Worm (Caenorhabditis elegans) whole organism, L3 larva: ENCODE data around the gene C26E6.12.
A peak's percentile ranks its signal among the peaks of the same experiment; 100 is the strongest.

Experiments used
- R02D3.7 ChIP-seq: fragments of 150-350 bp; optimal IDR thresholded peaks from 2 replicates; lab custom pipeline; 2014; ENCODE audit warnings: missing biosample characterization, missing genetic modification characterization
- ZK546.5 ChIP-seq: sonication (generic microtip); optimal IDR thresholded peaks from 2 replicates; lab custom pipeline; 2017; ENCODE audit warnings: missing biosample characterization, missing genetic modification characterization
- aly-2 ChIP-seq: fragments of 150-350 bp; optimal IDR thresholded peaks from 2 replicates; lab custom pipeline; 2014; ENCODE audit warnings: missing biosample characterization, missing genetic modification characterization
- ama-1 ChIP-seq: fragments of 150-350 bp; optimal IDR thresholded peaks from 2 replicates; lab custom pipeline; 2018
- ceh-16 ChIP-seq: sonication (generic microtip); optimal IDR thresholded peaks from 2 replicates; lab custom pipeline; 2017; ENCODE audit warnings: missing biosample characterization, missing genetic modification characterization
- ceh-28 ChIP-seq: fragments of 150-350 bp; optimal IDR thresholded peaks from 2 replicates; lab custom pipeline; 2014; ENCODE audit warnings: missing biosample characterization, missing genetic modification reagents, missing genetic modification characterization
- ceh-82 ChIP-seq: fragments of 150-350 bp; optimal IDR thresholded peaks from 2 replicates; lab custom pipeline; 2014; ENCODE audit warnings: missing biosample characterization, missing genetic modification characterization
- daf-12 ChIP-seq: fragments of 150-350 bp; optimal IDR thresholded peaks from 2 replicates; lab custom pipeline; 2014; ENCODE audit warnings: missing biosample characterization, missing genetic modification reagents, missing genetic modification characterization
- egl-27 ChIP-seq: sonication (generic microtip); optimal IDR thresholded peaks from 4 replicates; lab custom pipeline; 2017; ENCODE audit warnings: missing biosample characterization, missing genetic modification reagents, missing genetic modification characterization
- egl-5 ChIP-seq: fragments of 150-350 bp; optimal IDR thresholded peaks from 2 replicates; lab custom pipeline; 2017; ENCODE audit warnings: missing biosample characterization, missing genetic modification reagents, missing genetic modification characterization, inconsistent platforms
- elt-1 ChIP-seq: fragments of 150-350 bp; optimal IDR thresholded peaks from 2 replicates; lab custom pipeline; 2014; ENCODE audit warnings: missing biosample characterization, missing genetic modification characterization
- elt-2 ChIP-seq: sonication (generic microtip); optimal IDR thresholded peaks from 2 replicates; lab custom pipeline; 2016; ENCODE audit warnings: missing genetic modification reagents, mild to moderate bottlenecking, missing genetic modification characterization, missing compliant biosample characterization
- eor-1 ChIP-seq, 2 experiments: fragments of 150-350 bp; optimal IDR thresholded peaks; 2 replicates each; lab custom pipeline; 2014 to 2018; ENCODE audit warnings: missing biosample characterization in 2 of 2, missing genetic modification characterization in 2 of 2
- hmg-11 ChIP-seq: sonication (generic microtip); optimal IDR thresholded peaks from 2 replicates; lab custom pipeline; 2016; ENCODE audit warnings: missing genetic modification characterization, missing compliant biosample characterization
- jun-1 ChIP-seq: fragments of 150-350 bp; optimal IDR thresholded peaks from 2 replicates; lab custom pipeline; 2014; ENCODE audit warnings: missing biosample characterization, missing genetic modification reagents, missing genetic modification characterization
- lin-15B ChIP-seq: fragments of 150-350 bp; optimal IDR thresholded peaks from 2 replicates; lab custom pipeline; 2014; ENCODE audit warnings: missing biosample characterization, missing genetic modification characterization
- lin-39 ChIP-seq: fragments of 150-350 bp; optimal IDR thresholded peaks from 2 replicates; lab custom pipeline; 2018; ENCODE audit warnings: missing biosample characterization, missing genetic modification reagents, missing genetic modification characterization
- lsy-12 ChIP-seq: sonication (generic microtip); optimal IDR thresholded peaks from 2 replicates; lab custom pipeline; 2016; ENCODE audit warnings: mild to moderate bottlenecking, missing genetic modification characterization, missing compliant biosample characterization
- mdl-1 ChIP-seq: fragments of 150-350 bp; optimal IDR thresholded peaks from 2 replicates; lab custom pipeline; 2014; ENCODE audit warnings: missing biosample characterization, missing genetic modification characterization
- mml-1 ChIP-seq: fragments of 150-350 bp; sonication (generic microtip); optimal IDR thresholded peaks from 3 replicates; lab custom pipeline; 2014; ENCODE audit warnings: missing biosample characterization, missing genetic modification characterization
- nfya-1 ChIP-seq: sonication (generic microtip); optimal IDR thresholded peaks from 2 replicates; lab custom pipeline; 2017; ENCODE audit warnings: missing genetic modification characterization, mild to moderate bottlenecking, missing compliant biosample characterization, antibody characterized with exemption, moderate library complexity; ENCODE audit not compliant: insufficient read depth
- nhr-11 ChIP-seq: fragments of 150-350 bp; optimal IDR thresholded peaks from 2 replicates; lab custom pipeline; 2014; ENCODE audit warnings: missing biosample characterization, missing genetic modification characterization
- nhr-12 ChIP-seq: fragments of 150-350 bp; optimal IDR thresholded peaks from 2 replicates; lab custom pipeline; 2014; ENCODE audit warnings: missing biosample characterization, missing genetic modification characterization
- nhr-23 ChIP-seq: fragments of 150-350 bp; optimal IDR thresholded peaks from 2 replicates; lab custom pipeline; 2014; ENCODE audit warnings: missing biosample characterization, missing genetic modification reagents, missing genetic modification characterization
- nhr-237 ChIP-seq: fragments of 150-350 bp; optimal IDR thresholded peaks from 2 replicates; lab custom pipeline; 2014; ENCODE audit warnings: missing biosample characterization, missing genetic modification characterization
- nhr-28 ChIP-seq: fragments of 150-350 bp; optimal IDR thresholded peaks from 2 replicates; lab custom pipeline; 2014; ENCODE audit warnings: missing biosample characterization, missing genetic modification characterization
- nhr-43 ChIP-seq: sonication (generic microtip); optimal IDR thresholded peaks from 2 replicates; lab custom pipeline; 2016; ENCODE audit warnings: mild to moderate bottlenecking, missing genetic modification characterization, missing compliant biosample characterization; ENCODE audit not compliant: poor library complexity, severe bottlenecking
- nhr-67 ChIP-seq: fragments of 150-350 bp; optimal IDR thresholded peaks from 2 replicates; lab custom pipeline; 2014; ENCODE audit warnings: missing biosample characterization, missing genetic modification characterization
- nhr-76 ChIP-seq: fragments of 150-350 bp; sonication (generic microtip); optimal IDR thresholded peaks from 5 replicates; lab custom pipeline; 2014; ENCODE audit warnings: missing biosample characterization, missing genetic modification characterization
- nhr-77 ChIP-seq: fragments of 150-350 bp; optimal IDR thresholded peaks from 2 replicates; lab custom pipeline; 2014; ENCODE audit warnings: missing biosample characterization, missing genetic modification characterization
- pha-4 ChIP-seq: fragments of 150-350 bp; optimal IDR thresholded peaks from 2 replicates; lab custom pipeline; 2014; ENCODE audit warnings: missing biosample characterization, missing genetic modification reagents, missing genetic modification characterization
- pqm-1 ChIP-seq: fragments of 150-350 bp; optimal IDR thresholded peaks from 2 replicates; lab custom pipeline; 2017; ENCODE audit warnings: missing biosample characterization, missing genetic modification characterization, inconsistent platforms
- sea-2 ChIP-seq: fragments of 150-350 bp; sonication (generic microtip); optimal IDR thresholded peaks from 4 replicates; lab custom pipeline; 2014; ENCODE audit warnings: missing biosample characterization, missing genetic modification reagents, missing genetic modification characterization
- skn-1 ChIP-seq: fragments of 150-350 bp; optimal IDR thresholded peaks from 2 replicates; lab custom pipeline; 2014; ENCODE audit warnings: missing biosample characterization, missing genetic modification characterization
- snpc-4 ChIP-seq: fragments of 150-350 bp; optimal IDR thresholded peaks from 2 replicates; lab custom pipeline; 2014; ENCODE audit warnings: missing biosample characterization, missing genetic modification characterization
- unc-39 ChIP-seq: sonication (generic microtip); optimal IDR thresholded peaks from 4 replicates; lab custom pipeline; 2017; ENCODE audit warnings: missing biosample characterization, missing genetic modification characterization
- zag-1 ChIP-seq: fragments of 150-350 bp; optimal IDR thresholded peaks from 2 replicates; lab custom pipeline; 2014; ENCODE audit warnings: missing biosample characterization, missing genetic modification characterization
- ztf-11 ChIP-seq: fragments of 150-350 bp; optimal IDR thresholded peaks from 2 replicates; lab custom pipeline; 2014; ENCODE audit warnings: missing biosample characterization, missing genetic modification characterization
- ztf-4 ChIP-seq: fragments of 150-350 bp; optimal IDR thresholded peaks from 2 replicates; lab custom pipeline; 2014; ENCODE audit warnings: missing biosample characterization, missing genetic modification characterization

C26E6.12 gene

ce11 chrIII:4951210-4951609 is 19.2 kb upstream of the C26E6.12 start:
- TF ChIP-seq elt-2 = no peak
- peak; percentile 26 for TF ChIP-seq egl-5 (tag; lab: Kevin White, UChicago)
- no peak for TF ChIP-seq pha-4 (tag; lab: Kevin White, UChicago)
- no peak for TF ChIP-seq ama-1 (lab: Kevin White, UChicago)
- TF ChIP-seq aly-2 (tag; lab: Kevin White, UChicago) = no peak
- no peak for TF ChIP-seq sea-2
- no peak for TF ChIP-seq skn-1
- TF ChIP-seq daf-12 = no peak
- TF ChIP-seq elt-1 (tag; lab: Kevin White, UChicago) = no peak
- TF ChIP-seq hmg-11 (tag; lab: Kevin White, UChicago) = peak; percentile 6
- no peak for TF ChIP-seq R02D3.7 (tag; lab: Kevin White, UChicago)
- no peak for TF ChIP-seq ceh-16 (tag; lab: Kevin White, UChicago)
- no peak for TF ChIP-seq nhr-28 (tag; lab: Kevin White, UChicago)
- TF ChIP-seq nfya-1 = peak; percentile 43
- TF ChIP-seq nhr-11 (tag; lab: Kevin White, UChicago) = no peak
- no peak for TF ChIP-seq ztf-11 (tag; lab: Kevin White, UChicago)
- TF ChIP-seq lin-39 (tag; lab: Kevin White, UChicago) = peak; percentile 66
- TF ChIP-seq nhr-237 = no peak
- no peak for TF ChIP-seq ZK546.5 (tag; lab: Kevin White, UChicago)
- no peak for TF ChIP-seq nhr-43 (tag; lab: Kevin White, UChicago)
- TF ChIP-seq unc-39 (tag; lab: Kevin White, UChicago) = no peak
- no peak for TF ChIP-seq ceh-28
- no peak for TF ChIP-seq jun-1 (tag; lab: Kevin White, UChicago)
- TF ChIP-seq nhr-76 (tag; lab: Kevin White, UChicago) = no peak
- no peak for TF ChIP-seq nhr-23 (tag; lab: Kevin White, UChicago)
- no peak for TF ChIP-seq snpc-4 (tag; lab: Kevin White, UChicago)
- TF ChIP-seq nhr-12 (tag; lab: Kevin White, UChicago) = no peak
- TF ChIP-seq egl-27 = no peak
- no peak for TF ChIP-seq nhr-67 (tag; lab: Kevin White, UChicago)
- no peak for TF ChIP-seq eor-1 (tag; optimal IDR thresholded peaks at IDR 0.05; lab: Kevin White, UChicago)

DNA sequence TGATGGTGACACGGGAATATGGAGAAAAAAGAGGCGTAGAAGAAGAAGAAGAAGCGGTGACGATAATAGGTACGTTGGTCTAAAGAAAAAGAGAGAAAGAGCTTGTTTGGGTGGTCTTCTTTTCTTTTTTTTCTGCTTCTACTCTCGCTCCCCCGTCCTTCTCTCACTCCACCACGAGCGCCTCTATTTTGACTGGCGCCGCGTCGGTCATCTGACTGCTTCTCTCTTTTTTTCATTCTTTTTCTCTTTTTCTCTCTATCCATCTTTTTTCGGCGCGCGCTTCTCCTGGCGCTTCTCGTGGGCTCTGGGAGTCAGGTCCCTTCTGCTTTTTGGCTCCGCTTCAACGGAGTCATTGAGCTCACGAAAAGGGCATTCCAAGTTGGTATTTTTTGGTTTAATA is 18.3 kb upstream of the C26E6.12 start:
- TF ChIP-seq snpc-4 (tag; lab: Kevin White, UChicago) (peak; percentile 18), nfya-1 (peak; percentile 86), ztf-11 (tag; lab: Kevin White, UChicago) (no peak), hmg-11 (tag; lab: Kevin White, UChicago) (peak; percentile 58), lin-15B (tag; lab: Kevin White, UChicago) (peak; percentile 37), nhr-11 (tag; lab: Kevin White, UChicago) (peak; percentile 17), pha-4 (tag; lab: Kevin White, UChicago) (peak; percentile 16), lin-39 (tag; lab: Kevin White, UChicago) (peak; percentile 65), mml-1 (no peak), nhr-237 (no peak)

DNA sequence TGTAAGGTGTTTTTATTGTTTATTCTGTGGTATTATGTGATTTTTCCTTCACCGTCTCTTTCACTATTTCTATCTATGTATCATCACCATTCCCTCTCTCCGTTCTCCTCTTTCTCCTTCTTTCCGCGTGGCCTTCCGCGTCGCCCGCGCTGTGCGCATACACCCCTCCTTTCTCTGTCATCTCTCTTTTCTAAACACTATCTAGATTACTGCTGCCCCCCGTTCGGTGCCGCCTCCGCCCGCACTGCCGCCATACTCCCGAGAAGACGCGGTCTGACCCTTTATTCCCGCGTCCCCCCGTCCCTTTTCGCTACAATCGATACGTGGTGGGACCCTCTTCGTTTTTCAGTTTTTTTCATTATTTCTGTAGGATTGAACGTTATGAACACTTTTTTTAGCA is 16.6 kb upstream of the C26E6.12 start:
- TF ChIP-seq nfya-1 (peak; percentile 9), lin-39 (tag; lab: Kevin White, UChicago) (peak; percentile 6), ceh-16 (tag; lab: Kevin White, UChicago) (no peak)

DNA sequence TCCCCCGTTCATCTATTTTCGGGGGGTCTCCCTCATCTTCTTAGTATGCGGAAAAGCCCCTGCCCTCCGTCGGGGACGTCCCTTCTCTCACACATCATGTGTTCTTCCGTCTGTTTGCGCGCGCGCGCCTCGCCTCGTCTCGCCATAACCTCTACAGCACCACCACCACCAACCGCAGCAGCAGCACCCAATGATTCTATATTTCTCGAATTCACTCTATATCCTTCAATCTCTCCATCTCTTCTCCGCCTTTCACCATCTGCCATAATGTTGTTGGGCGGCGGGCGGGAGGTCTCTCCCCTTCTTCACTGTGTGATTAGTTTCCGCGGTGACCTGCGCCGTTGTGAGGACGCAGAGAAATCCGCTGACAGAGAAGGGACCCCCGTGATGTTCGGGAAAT is 15.3 kb upstream of the C26E6.12 start:
- TF ChIP-seq ztf-4 (tag; lab: Kevin White, UChicago) (no peak), nhr-67 (tag; lab: Kevin White, UChicago) (no peak), hmg-11 (tag; lab: Kevin White, UChicago) (peak; percentile 47), pqm-1 (tag; lab: Kevin White, UChicago) (no peak), egl-5 (tag; lab: Kevin White, UChicago) (no peak), nhr-76 (tag; lab: Kevin White, UChicago) (no peak), sea-2 (no peak), lin-39 (tag; lab: Kevin White, UChicago) (peak; percentile 77), nhr-77 (tag; lab: Kevin White, UChicago) (no peak), nfya-1 (peak; percentile 58)
- TF ChIP-seq, all 47 proteins: peak for 3

ce11 chrIII:4944213-4944612 is 12.2 kb upstream of the C26E6.12 start, which contains the start of gene ntl-9:
Gene ntl-9 (plus strand): TSS chrIII:4944513.
- TF ChIP-seq lsy-12 (tag; lab: Kevin White, UChicago) (no peak), zag-1 (tag; lab: Kevin White, UChicago) (no peak), skn-1 (no peak), elt-1 (tag; lab: Kevin White, UChicago) (no peak), ama-1 (lab: Kevin White, UChicago) (no peak), ceh-16 (tag; lab: Kevin White, UChicago) (no peak), unc-39 (tag; lab: Kevin White, UChicago) (no peak), sea-2 (no peak), ceh-82 (tag; lab: Kevin White, UChicago) (no peak), pha-4 (tag; lab: Kevin White, UChicago) (no peak), nhr-23 (tag; lab: Kevin White, UChicago) (no peak), ZK546.5 (tag; lab: Kevin White, UChicago) (no peak), R02D3.7 (tag; lab: Kevin White, UChicago) (no peak), mdl-1 (tag; lab: Kevin White, UChicago) (no peak), snpc-4 (tag; lab: Kevin White, UChicago) (no peak)
- TF ChIP-seq, all 47 proteins: peak for 0
